Fruit fly (Drosophila melanogaster): ENCODE data around the gene r.

The r gene

DNA sequence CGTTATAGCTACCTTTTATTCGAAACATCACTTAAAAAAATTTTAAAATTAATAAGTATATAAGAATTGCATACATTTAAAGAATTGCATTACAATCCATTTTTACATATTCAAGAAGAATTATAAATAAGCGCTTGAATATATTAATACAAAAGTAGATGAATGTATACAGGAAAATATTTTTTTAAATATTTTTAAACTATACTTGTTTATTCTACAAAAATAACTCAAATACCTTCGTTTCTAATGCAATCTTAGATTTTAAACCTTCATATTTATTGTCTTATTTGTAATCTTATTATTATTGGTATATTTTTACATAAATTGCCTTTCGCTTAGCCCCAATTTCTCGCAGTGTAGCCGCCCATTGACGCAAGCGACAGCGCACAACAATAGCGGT, 22.0 kb downstream of the r start:
- TF ChIP-seq CG7101 (tag; optimal IDR thresholded peaks at IDR 0.05) (peak; percentile 55), CG11617 (GFP tag; optimal IDR thresholded peaks at IDR 0.05) (peak; percentile 9), CG33017 (tag; optimal IDR thresholded peaks at IDR 0.05) (no peak), ovo (GFP tag; optimal IDR thresholded peaks at IDR 0.05) (no peak), Crg-1 (GFP tag; optimal IDR thresholded peaks at IDR 0.05) (no peak), CG14711 (tag; optimal IDR thresholded peaks at IDR 0.05) (peak; percentile 7)

DNA sequence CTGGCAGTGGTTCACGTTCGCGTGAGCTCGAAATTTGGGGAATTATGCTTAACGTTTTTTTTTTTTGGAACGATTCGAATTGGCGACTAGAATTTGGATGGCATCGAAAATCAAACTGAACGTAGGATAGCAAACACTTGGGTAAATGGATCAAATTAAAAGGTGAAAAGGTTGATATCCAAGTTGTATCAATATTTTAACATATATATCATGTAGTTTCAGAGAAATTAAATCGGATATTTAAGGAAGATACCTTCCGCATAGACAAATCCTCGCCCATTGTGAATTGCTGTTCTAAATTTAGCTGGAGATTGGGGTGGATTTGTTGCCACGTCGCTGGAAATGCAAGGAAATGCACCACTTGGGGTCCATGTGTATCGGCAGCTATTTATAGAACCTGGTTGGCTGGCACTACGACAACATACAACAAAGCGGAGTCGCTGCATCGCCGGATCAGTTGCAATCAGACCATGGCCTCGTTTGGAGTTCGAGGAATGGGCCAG, 23.7 kb downstream of the r start, which contains the start of the genes CG13010 and sing:
Gene CG13010, minus strand, starts transcription at position 101 of the 503 bp plus-strand sequence.
Gene sing, plus strand, starts transcription at position 453 of the 503 bp plus-strand sequence.
- TF ChIP-seq Crg-1 (GFP tag; optimal IDR thresholded peaks at IDR 0.05) (no peak), CG11617 (GFP tag; optimal IDR thresholded peaks at IDR 0.05) (no peak), tj (GFP tag; optimal IDR thresholded peaks at IDR 0.05) (no peak), Mnt (GFP tag; optimal IDR thresholded peaks at IDR 0.05) (no peak), CG7101 (tag; optimal IDR thresholded peaks at IDR 0.05) (no peak), cnc (optimal IDR thresholded peaks at IDR 0.05) (no peak), CG33017 (tag; optimal IDR thresholded peaks at IDR 0.05) (no peak), Hr96 (GFP tag; optimal IDR thresholded peaks at IDR 0.05) (no peak), cic (GFP tag; optimal IDR thresholded peaks at IDR 0.05) (no peak), CG7045 (GFP tag; optimal IDR thresholded peaks at IDR 0.05) (no peak), CG14711 (tag; optimal IDR thresholded peaks at IDR 0.05) (no peak), CG5204 (GFP tag; optimal IDR thresholded peaks at IDR 0.05) (no peak)

- TF ChIP-seq bab1 (GFP tag; optimal IDR thresholded peaks at IDR 0.05) = no peak
- TF ChIP-seq CG11617 (GFP tag; optimal IDR thresholded peaks at IDR 0.05) = no peak
- no peak for TF ChIP-seq pad (GFP tag; optimal IDR thresholded peaks at IDR 0.05)
- TF ChIP-seq toe (GFP tag; optimal IDR thresholded peaks at IDR 0.05) = no peak
- TF ChIP-seq CG7101 (tag; optimal IDR thresholded peaks at IDR 0.05) = no peak
- TF ChIP-seq CG1620 (GFP tag; optimal IDR thresholded peaks at IDR 0.05) = no peak
- no peak for TF ChIP-seq Crg-1 (GFP tag; optimal IDR thresholded peaks at IDR 0.05)
- TF ChIP-seq CG7045 (GFP tag; optimal IDR thresholded peaks at IDR 0.05) = no peak
- no peak for TF ChIP-seq CG12768 (GFP tag; optimal IDR thresholded peaks at IDR 0.05)
Measured at dm6 chrX:16683765-16684164, 28.6 kb downstream of the r start, which contains the start of gene Axs. Gene Axs (minus strand): TSS chrX:16683895.

dm6 chrX:16687400-16688105, 32.4 kb downstream of the r start:
- TF ChIP-seq CG5204 (GFP tag; optimal IDR thresholded peaks at IDR 0.05) (no peak), toe (GFP tag; optimal IDR thresholded peaks at IDR 0.05) (peak; percentile 25), CG14711 (tag; optimal IDR thresholded peaks at IDR 0.05) (no peak)

- no peak for TF ChIP-seq CG1620 (GFP tag; optimal IDR thresholded peaks at IDR 0.05)
- no peak for TF ChIP-seq CG7101 (tag; optimal IDR thresholded peaks at IDR 0.05)
- no peak for TF ChIP-seq CG14711 (tag; optimal IDR thresholded peaks at IDR 0.05)
- no peak for TF ChIP-seq CG11617 (GFP tag; optimal IDR thresholded peaks at IDR 0.05)
- TF ChIP-seq cnc (optimal IDR thresholded peaks at IDR 0.05) = no peak
- no peak for TF ChIP-seq cic (GFP tag; optimal IDR thresholded peaks at IDR 0.05)
- no peak for TF ChIP-seq toe (GFP tag; optimal IDR thresholded peaks at IDR 0.05)
- no peak for TF ChIP-seq Crg-1 (GFP tag; optimal IDR thresholded peaks at IDR 0.05)
- TF ChIP-seq pad (GFP tag; optimal IDR thresholded peaks at IDR 0.05) = no peak
- TF ChIP-seq bab1 (GFP tag; optimal IDR thresholded peaks at IDR 0.05) = no peak
- TF ChIP-seq ovo (GFP tag; optimal IDR thresholded peaks at IDR 0.05) = no peak
Measured at dm6 chrX:16688106-16688459, 32.9 kb downstream of the r start.

dm6 chrX:16689339-16689738, 34.2 kb downstream of the r start:
- TF ChIP-seq Hr96 (GFP tag; optimal IDR thresholded peaks at IDR 0.05) (no peak), tj (GFP tag; optimal IDR thresholded peaks at IDR 0.05) (peak; percentile 56), pad (GFP tag; optimal IDR thresholded peaks at IDR 0.05) (no peak), CG7045 (GFP tag; optimal IDR thresholded peaks at IDR 0.05) (no peak), kay (GFP tag; ENCODE audit: borderline replicate concordance) (no peak), CG1620 (GFP tag; optimal IDR thresholded peaks at IDR 0.05) (no peak), Mnt (GFP tag; optimal IDR thresholded peaks at IDR 0.05) (no peak), CG14711 (tag; optimal IDR thresholded peaks at IDR 0.05) (no peak), CG33017 (tag; optimal IDR thresholded peaks at IDR 0.05) (no peak)

DNA sequence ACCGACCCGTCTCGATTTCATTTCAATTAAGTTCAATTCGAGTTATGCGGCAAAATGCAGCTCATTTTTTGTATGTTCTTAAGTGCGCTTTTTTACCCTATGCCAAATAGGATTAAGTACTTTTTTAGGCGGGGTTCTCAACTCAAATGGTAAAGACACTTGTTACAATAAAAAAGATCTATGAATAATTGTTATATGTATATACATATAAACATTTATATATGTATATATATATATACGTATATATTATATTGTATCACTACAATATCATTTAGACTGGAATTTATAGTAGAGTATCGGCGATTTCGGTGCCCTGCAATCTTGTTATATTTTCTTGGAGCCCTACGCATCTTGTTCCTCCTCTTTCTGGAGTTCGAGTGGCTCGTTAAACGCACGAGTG, 34.8 kb downstream of the r start:
- TF ChIP-seq Mnt (GFP tag; optimal IDR thresholded peaks at IDR 0.05) = no peak
- no peak for TF ChIP-seq CG11617 (GFP tag; optimal IDR thresholded peaks at IDR 0.05)
- TF ChIP-seq CG5204 (GFP tag; optimal IDR thresholded peaks at IDR 0.05) = no peak
- TF ChIP-seq pad (GFP tag; optimal IDR thresholded peaks at IDR 0.05) = no peak
- no peak for TF ChIP-seq cic (GFP tag; optimal IDR thresholded peaks at IDR 0.05)
- no peak for TF ChIP-seq Clk (GFP tag; optimal IDR thresholded peaks at IDR 0.05)
- TF ChIP-seq CG7045 (GFP tag; optimal IDR thresholded peaks at IDR 0.05) = no peak
- no peak for TF ChIP-seq bab1 (GFP tag; optimal IDR thresholded peaks at IDR 0.05)
- no peak for TF ChIP-seq CG7101 (tag; optimal IDR thresholded peaks at IDR 0.05)
- TF ChIP-seq kay (GFP tag; ENCODE audit: borderline replicate concordance) = no peak
- no peak for TF ChIP-seq CG1620 (GFP tag; optimal IDR thresholded peaks at IDR 0.05)
